Worm (Caenorhabditis elegans) whole organism, L2 larva: ENCODE data around the gene mlt-3.

Experiments used
- ceh-82 ChIP-seq: fragments of 150-350 bp; optimal IDR thresholded peaks from 2 replicates; lab custom pipeline; 2014; ENCODE audit warnings: missing biosample characterization, missing genetic modification characterization
- lin-39 ChIP-seq: fragments of 150-350 bp; optimal IDR thresholded peaks from 2 replicates; lab custom pipeline; 2014; ENCODE audit warnings: missing biosample characterization, missing genetic modification reagents, missing genetic modification characterization
- nhr-10 ChIP-seq: sonication (generic microtip); optimal IDR thresholded peaks from 2 replicates; lab custom pipeline; 2017; ENCODE audit warnings: missing biosample characterization, missing genetic modification characterization
- ztf-11 ChIP-seq: sonication (generic microtip); optimal IDR thresholded peaks from 2 replicates; lab custom pipeline; 2017; ENCODE audit warnings: missing biosample characterization, missing genetic modification characterization

ce11 chrIV:12274365-12274764 is 47.5 kb upstream of the mlt-3 start:
- TF ChIP-seq nhr-10 (tag; lab: Kevin White, UChicago) (no peak), lin-39 (no peak), ztf-11 (no peak), ceh-82 (tag; lab: Kevin White, UChicago) (no peak)
